Worm (Caenorhabditis elegans) whole organism, young adult: Measurements from ENCODE around the gene T03E6.9.
"Not testable (repeated sequence)": the region's sequence is repeated elsewhere in the genome, so short reads cannot be mapped to it uniquely, and the experiment has no call there.

ENCODE experiments used
- B0035.1 ChIP-seq: sonication (generic microtip); optimal IDR thresholded peaks from 2 replicates; lab custom pipeline; 2016; ENCODE audit warnings: missing genetic modification characterization, mild to moderate bottlenecking, missing compliant biosample characterization, missing genotype, missing genetic modification reagents
- B0261.1 ChIP-seq: sonication (generic microtip); optimal IDR thresholded peaks from 2 replicates; lab custom pipeline; 2016; ENCODE audit warnings: mild to moderate bottlenecking, missing genetic modification characterization, moderate library complexity, missing compliant biosample characterization
- F39B2.1 ChIP-seq: fragments of 200-800 bp; sonication (Bioruptor generic); IDR thresholded peaks from 2 replicates; pipeline ENCODE4 v1.3.6; 2022; ENCODE audit warnings: missing genetic modification reagents, missing genetic modification characterization, missing compliant biosample characterization
- F55B11.4 ChIP-seq: sonication (generic microtip); optimal IDR thresholded peaks from 2 replicates; lab custom pipeline; 2016; ENCODE audit warnings: missing compliant biosample characterization, missing genetic modification characterization, borderline replicate concordance; ENCODE audit not compliant: insufficient read depth
- F57C9.4 ChIP-seq: sonication (generic microtip); optimal IDR thresholded peaks from 2 replicates; lab custom pipeline; 2017; ENCODE audit warnings: mild to moderate bottlenecking, missing genetic modification characterization, missing compliant biosample characterization
- Y53F4B.3 ChIP-seq: fragments of 200-800 bp; sonication (Bioruptor generic); IDR thresholded peaks from 2 replicates; pipeline ENCODE4 v1.3.6; 2022; ENCODE audit warnings: missing genetic modification reagents, missing genetic modification characterization, missing compliant biosample characterization
- Y53G8AR.9 ChIP-seq: fragments of 200-800 bp; sonication (Bioruptor generic); conservative IDR thresholded peaks from 2 replicates; pipeline ENCODE4 v1.3.6; 2022; ENCODE audit warnings: missing genetic modification reagents, missing genetic modification characterization, missing compliant biosample characterization
- Y56A3A.18 ChIP-seq: fragments of 200-800 bp; sonication (Bioruptor generic); IDR thresholded peaks from 2 replicates; pipeline ENCODE4 v1.3.6; 2022; ENCODE audit warnings: missing genetic modification reagents, missing genetic modification characterization, missing compliant biosample characterization
- Y67H2A.10 ChIP-seq: fragments of 200-800 bp; sonication (Bioruptor generic); conservative IDR thresholded peaks from 2 replicates; pipeline ENCODE4 v1.3.6; 2022; ENCODE audit warnings: missing genetic modification reagents, missing genetic modification characterization, missing compliant biosample characterization
- ZK185.1 ChIP-seq: sonication (generic microtip); optimal IDR thresholded peaks from 2 replicates; lab custom pipeline; 2016; ENCODE audit warnings: mild to moderate bottlenecking, missing genetic modification characterization, missing compliant biosample characterization; ENCODE audit not compliant: poor library complexity, severe bottlenecking
- ama-1 ChIP-seq, 3 experiments: fragments of 150-350 bp in 1 of 3; sonication (generic microtip) in 2 of 3; optimal IDR thresholded peaks; 2 replicates each; lab custom pipeline; 2014 to 2018; ENCODE audit warnings: missing biosample characterization in 2 of 3, missing genetic modification characterization in 2 of 3, missing genetic modification reagents in 2 of 3
- aptf-3 ChIP-seq: fragments of 200-800 bp; sonication (Bioruptor generic); IDR thresholded peaks from 2 replicates; pipeline ENCODE4 v1.3.6; 2022; ENCODE audit warnings: missing genetic modification characterization, missing compliant biosample characterization
- bed-2 ChIP-seq: fragments of 200-800 bp; sonication (Bioruptor generic); IDR thresholded peaks from 2 replicates; pipeline ENCODE4 v1.3.6; 2022; ENCODE audit warnings: missing genetic modification reagents, missing genetic modification characterization, missing compliant biosample characterization
- ceh-100 ChIP-seq: fragments of 200-800 bp; sonication (Bioruptor generic); IDR thresholded peaks from 2 replicates; pipeline ENCODE4 v1.3.6; 2022; ENCODE audit warnings: missing genetic modification reagents, missing genetic modification characterization, missing compliant biosample characterization
- dox-1 ChIP-seq: fragments of 200-800 bp; sonication (Bioruptor generic); IDR thresholded peaks from 2 replicates; pipeline ENCODE4 v1.3.6; 2022; ENCODE audit warnings: missing genetic modification reagents, missing genetic modification characterization, missing compliant biosample characterization
- dpff-1 ChIP-seq: sonication (generic microtip); optimal IDR thresholded peaks from 2 replicates; lab custom pipeline; 2017; ENCODE audit warnings: mild to moderate bottlenecking, missing genetic modification characterization, missing compliant biosample characterization
- efl-1 ChIP-seq: fragments of 150-350 bp; optimal IDR thresholded peaks from 2 replicates; lab custom pipeline; 2014; ENCODE audit warnings: missing biosample characterization, missing genetic modification reagents, missing genetic modification characterization
- egl-44 ChIP-seq: fragments of 200-800 bp; sonication (Bioruptor generic); IDR thresholded peaks from 2 replicates; pipeline ENCODE4 v1.3.6; 2022; ENCODE audit warnings: missing genetic modification reagents, missing genetic modification characterization, missing compliant biosample characterization
- egrh-3 ChIP-seq: fragments of 200-800 bp; sonication (Bioruptor generic); IDR thresholded peaks from 2 replicates; pipeline ENCODE4 v1.3.6; 2022; ENCODE audit warnings: missing genetic modification reagents, missing genetic modification characterization, missing compliant biosample characterization
- gei-17 ChIP-seq: fragments of 200-800 bp; sonication (Bioruptor generic); optimal IDR thresholded peaks from 2 replicates; lab custom pipeline; 2018; ENCODE audit warnings: mild to moderate bottlenecking, missing genetic modification characterization, missing compliant biosample characterization
- hsf-1 ChIP-seq: fragments of 200-800 bp; sonication (Bioruptor generic); IDR thresholded peaks from 2 replicates; pipeline ENCODE4 v1.3.6; 2022; ENCODE audit warnings: missing genetic modification reagents, missing genetic modification characterization, missing compliant biosample characterization
- let-607 ChIP-seq, 2 experiments: fragments of 200-800 bp in 1 of 2; sonication (Bioruptor generic) in 1 of 2; sonication (generic microtip) in 1 of 2; optimal IDR thresholded peaks; 2 replicates each; lab custom pipeline; 2016 to 2018; ENCODE audit warnings: mild to moderate bottlenecking in 2 of 2, missing compliant biosample characterization in 2 of 2, missing genetic modification characterization in 2 of 2, moderate library complexity in 2 of 2, missing genotype in 1 of 2
- lin-40 ChIP-seq: sonication (generic microtip); optimal IDR thresholded peaks from 2 replicates; lab custom pipeline; 2016; ENCODE audit warnings: missing genetic modification characterization, mild to moderate bottlenecking, missing compliant biosample characterization, missing genotype, missing genetic modification reagents
- lin-54 ChIP-seq: fragments of 200-800 bp; sonication (Bioruptor generic); optimal IDR thresholded peaks from 2 replicates; lab custom pipeline; 2018; ENCODE audit warnings: mild to moderate bottlenecking, missing genetic modification characterization, missing compliant biosample characterization
- madf-10 ChIP-seq: sonication (generic microtip); optimal IDR thresholded peaks from 2 replicates; lab custom pipeline; 2016; ENCODE audit warnings: mild to moderate bottlenecking, missing genetic modification characterization, missing compliant biosample characterization
- madf-8 ChIP-seq: fragments of 200-800 bp; sonication (Bioruptor generic); conservative IDR thresholded peaks from 2 replicates; pipeline ENCODE4 v1.3.6; 2022; ENCODE audit warnings: missing genetic modification reagents, missing genetic modification characterization, missing compliant biosample characterization
- mxl-1 ChIP-seq: sonication (generic microtip); optimal IDR thresholded peaks from 2 replicates; lab custom pipeline; 2016; ENCODE audit warnings: missing genetic modification characterization, missing compliant biosample characterization
- nfya-2 ChIP-seq: fragments of 200-800 bp; sonication (Bioruptor generic); IDR thresholded peaks from 2 replicates; pipeline ENCODE4 v1.3.6; 2022; ENCODE audit warnings: missing genetic modification reagents, missing genetic modification characterization, missing compliant biosample characterization
- nfyb-1 ChIP-seq: fragments of 200-800 bp; sonication (Bioruptor generic); IDR thresholded peaks from 2 replicates; pipeline ENCODE4 v1.3.6; 2022; ENCODE audit warnings: missing genetic modification reagents, missing genetic modification characterization, missing compliant biosample characterization
- nhr-179 ChIP-seq: sonication (generic microtip); optimal IDR thresholded peaks from 2 replicates; lab custom pipeline; 2016; ENCODE audit warnings: mild to moderate bottlenecking, missing genetic modification characterization, missing compliant biosample characterization
- nhr-90 ChIP-seq: sonication (generic microtip); optimal IDR thresholded peaks from 2 replicates; lab custom pipeline; 2016; ENCODE audit warnings: missing genotype, mild to moderate bottlenecking, missing genetic modification characterization, missing compliant biosample characterization
- pbrm-1 ChIP-seq: fragments of 200-800 bp; sonication (Bioruptor generic); IDR thresholded peaks from 2 replicates; pipeline ENCODE4 v1.3.6; 2022; ENCODE audit warnings: missing genetic modification reagents, missing genetic modification characterization, missing compliant biosample characterization
- rcor-1 ChIP-seq: fragments of 200-800 bp; sonication (Bioruptor generic); IDR thresholded peaks from 2 replicates; pipeline ENCODE4 v1.3.6; 2022; ENCODE audit warnings: missing genetic modification reagents, missing genetic modification characterization, missing compliant biosample characterization
- sdz-38 ChIP-seq: sonication (generic microtip); optimal IDR thresholded peaks from 2 replicates; lab custom pipeline; 2016; ENCODE audit warnings: missing genotype, missing genetic modification characterization, missing compliant biosample characterization
- snpc-1.1 ChIP-seq: sonication (generic microtip); optimal IDR thresholded peaks from 2 replicates; lab custom pipeline; 2017; ENCODE audit warnings: missing genetic modification characterization, mild to moderate bottlenecking, missing compliant biosample characterization, antibody characterized with exemption, moderate library complexity, missing genotype, missing genetic modification reagents; ENCODE audit not compliant: insufficient read depth
- snpc-1.3 ChIP-seq: sonication (generic microtip); optimal IDR thresholded peaks from 2 replicates; lab custom pipeline; 2017; ENCODE audit warnings: missing genetic modification characterization, mild to moderate bottlenecking, missing compliant biosample characterization, antibody characterized with exemption, moderate library complexity, missing genotype, missing genetic modification reagents; ENCODE audit not compliant: insufficient read depth
- sptf-2 ChIP-seq: fragments of 200-800 bp; sonication (Bioruptor generic); optimal IDR thresholded peaks from 2 replicates; lab custom pipeline; 2018; ENCODE audit warnings: mild to moderate bottlenecking, missing genetic modification characterization, missing compliant biosample characterization
- tbp1 ChIP-seq: fragments of 200-800 bp; sonication (Bioruptor generic); optimal IDR thresholded peaks from 2 replicates; lab custom pipeline; 2018; ENCODE audit warnings: mild to moderate bottlenecking, missing genetic modification characterization, missing compliant biosample characterization
- tlf-1 ChIP-seq: fragments of 200-800 bp; sonication (Bioruptor generic); optimal IDR thresholded peaks from 2 replicates; lab custom pipeline; 2018; ENCODE audit warnings: mild to moderate bottlenecking, missing genetic modification characterization, missing compliant biosample characterization
- unc-130 ChIP-seq: sonication (generic microtip); optimal IDR thresholded peaks from 2 replicates; lab custom pipeline; 2016; ENCODE audit warnings: missing genetic modification reagents, missing genetic modification characterization, missing compliant biosample characterization
- ztf-18 ChIP-seq: sonication (generic microtip); optimal IDR thresholded peaks from 2 replicates; lab custom pipeline; 2016; ENCODE audit warnings: missing genotype, mild to moderate bottlenecking, missing genetic modification characterization, missing compliant biosample characterization
- ztf-25 ChIP-seq: fragments of 200-800 bp; sonication (Bioruptor generic); IDR thresholded peaks from 2 replicates; pipeline ENCODE4 v1.3.6; 2022; ENCODE audit warnings: missing genetic modification reagents, missing genetic modification characterization, missing compliant biosample characterization
- ztf-28 ChIP-seq: fragments of 200-800 bp; sonication (Bioruptor generic); IDR thresholded peaks from 2 replicates; pipeline ENCODE4 v1.3.6; 2022; ENCODE audit warnings: missing genetic modification reagents, missing genetic modification characterization, missing compliant biosample characterization
- ztf-6 ChIP-seq: fragments of 200-800 bp; sonication (Bioruptor generic); IDR thresholded peaks from 2 replicates; pipeline ENCODE4 v1.3.6; 2022; ENCODE audit warnings: missing genetic modification reagents, missing genetic modification characterization, missing compliant biosample characterization

T03E6.9 gene

ce11 chrV:16600623-16601022 lies at the start of gene T03E6.9:
Gene T03E6.9, minus strand, starts transcription at chrV:16600723.
- no peak for TF ChIP-seq lin-40 (tag; lab: Kevin White, UChicago)
- no peak for TF ChIP-seq ztf-18 (tag; lab: Kevin White, UChicago)
- no peak for TF ChIP-seq sdz-38 (tag; lab: Kevin White, UChicago)
- no peak for TF ChIP-seq Y56A3A.18
- TF ChIP-seq Y53G8AR.9 (GFP tag; lab: Robert Waterston, UW): no peak
- no peak for TF ChIP-seq rcor-1 (GFP tag; lab: Robert Waterston, UW)
- TF ChIP-seq ZK185.1: no peak
- no peak for TF ChIP-seq aptf-3 (GFP tag; lab: Robert Waterston, UW)
- no peak for TF ChIP-seq Y53F4B.3
- no peak for TF ChIP-seq ztf-28
- TF ChIP-seq madf-8 (GFP tag; lab: Robert Waterston, UW): no peak
- no peak for TF ChIP-seq ztf-6 (GFP tag; lab: Robert Waterston, UW)
- no peak for TF ChIP-seq tbp1 (GFP tag; lab: Kevin White, UChicago)
- no peak for TF ChIP-seq F57C9.4 (tag; lab: Kevin White, UChicago)
- no peak for TF ChIP-seq bed-2 (GFP tag; lab: Robert Waterston, UW)
- TF ChIP-seq ztf-25: no peak
- no peak for TF ChIP-seq lin-54 (GFP tag; lab: Kevin White, UChicago)

- not testable (repeated sequence) for TF ChIP-seq gei-17 (GFP tag; lab: Kevin White, UChicago); hsf-1 (GFP tag; lab: Robert Waterston, UW); nhr-90 (tag; lab: Kevin White, UChicago)
Observed at ce11 chrV:16649200-16649599, 48.7 kb upstream of the T03E6.9 start, which contains the start of gene W06G6.11. Gene W06G6.11, minus strand, starts transcription at chrV:16649300.

- TF ChIP-seq B0035.1: no peak
- peak; percentile 65 for TF ChIP-seq snpc-1.3 (tag; lab: Kevin White, UChicago)
- peak; percentile 37 for TF ChIP-seq ztf-18 (tag; lab: Kevin White, UChicago)
- TF ChIP-seq unc-130 (GFP tag; lab: Kevin White, UChicago): no peak
- TF ChIP-seq F55B11.4 (tag; lab: Kevin White, UChicago): no peak
- TF ChIP-seq dox-1: 0 out of 2 replicates have a peak, but pooled peaks have one; percentile 18
- peak; percentile 24 for TF ChIP-seq mxl-1 (tag; lab: Kevin White, UChicago)
- no peak for TF ChIP-seq dpff-1 (tag; lab: Kevin White, UChicago)
- peak; percentile 75 for TF ChIP-seq B0261.1
- no peak for TF ChIP-seq efl-1 (GFP tag; lab: Kevin White, UChicago)
- no peak for TF ChIP-seq egrh-3
- TF ChIP-seq nfyb-1 (GFP tag; lab: Robert Waterston, UW): 0 out of 2 replicates have a peak, but pooled peaks have one; percentile 47
- TF ChIP-seq sptf-2: no peak
- TF ChIP-seq snpc-1.1 (tag; lab: Kevin White, UChicago): peak; percentile 75
- TF ChIP-seq ama-1 (optimal IDR thresholded peaks at IDR 0.05; lab: Kevin White, UChicago): no peak
- no peak for TF ChIP-seq ama-1 (GFP tag; optimal IDR thresholded peaks at IDR 0.05; lab: Kevin White, UChicago)
- peak in 1 of 2 experiments; percentile 44 for TF ChIP-seq let-607 (tag; optimal IDR thresholded peaks at IDR 0.05; lab: Kevin White, UChicago)
- peak; percentile 3 for TF ChIP-seq madf-10 (tag; lab: Kevin White, UChicago)
- peak; percentile 63; the same call in 1 of the 2 replicates for TF ChIP-seq pbrm-1
- no peak for TF ChIP-seq nhr-179 (tag; lab: Kevin White, UChicago)
- TF ChIP-seq tlf-1 (GFP tag; lab: Kevin White, UChicago): no peak
- TF ChIP-seq nfya-2 (GFP tag; lab: Robert Waterston, UW): no peak
- TF ChIP-seq F39B2.1: no peak
- 0 out of 2 replicates have a peak, but pooled peaks have one; percentile 9 for TF ChIP-seq ceh-100 (GFP tag; lab: Robert Waterston, UW)
- no peak for TF ChIP-seq Y67H2A.10
- TF ChIP-seq egl-44 (GFP tag; lab: Robert Waterston, UW): no peak
Observed at ce11 chrV:16648317-16649018, 47.9 kb upstream of the T03E6.9 start, which contains the start of gene W06G6.20. Gene W06G6.20, minus strand, starts transcription at chrV:16648367.
